Worm (Caenorhabditis elegans): ENCODE results near the gene C55A1.6.

Gene C55A1.6

DNA sequence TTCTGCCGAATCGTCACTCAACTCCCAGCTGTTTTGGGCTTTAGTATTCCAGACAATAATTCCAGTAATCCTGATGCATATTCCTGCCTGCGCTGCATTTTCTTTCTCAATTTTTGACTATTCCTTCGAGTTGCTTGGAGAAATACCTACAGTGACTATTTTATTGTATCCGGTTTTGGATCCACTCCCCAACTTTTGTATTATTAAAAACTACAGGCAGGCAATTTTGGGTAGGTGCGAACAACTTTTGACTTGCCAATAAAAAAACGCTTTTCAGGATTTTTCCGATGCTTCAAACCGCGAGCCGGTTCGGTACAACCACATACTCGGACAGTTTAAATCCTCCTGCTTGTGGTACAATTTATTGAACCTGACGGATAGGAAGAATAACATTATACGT is 33.3 kb upstream of the C55A1.6 start (continued):
- no peak for TF ChIP-seq cebp-1 (GFP tag; IDR thresholded peaks at IDR 0.05)
- TF ChIP-seq cebp-1 (tag; optimal IDR thresholded peaks at IDR 0.05), result no peak

DNA sequence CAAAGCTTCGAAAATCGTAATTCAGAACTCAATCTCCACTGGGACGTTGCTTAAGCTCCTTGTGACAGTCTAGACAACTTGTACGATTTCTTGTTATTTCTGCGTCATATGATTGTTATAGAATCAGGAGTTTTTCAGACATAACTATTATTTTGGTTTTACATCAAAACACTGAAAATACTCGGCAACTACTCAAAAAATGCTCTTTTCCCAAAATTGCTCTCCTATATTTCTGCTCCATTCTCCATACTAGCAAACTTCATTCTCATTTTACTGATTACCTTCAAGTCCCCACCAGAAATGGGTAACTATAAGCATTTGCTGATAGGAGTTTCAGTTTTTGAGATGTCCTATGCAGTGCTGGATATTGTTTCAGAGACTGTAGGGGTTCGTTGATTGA is 26.3 kb upstream of the C55A1.6 start, which contains the start of gene C55A1.1:
C55A1.1 (plus strand) TSS at position 301 of the 400 bp plus-strand sequence.
- TF ChIP-seq snpc-4 (GFP tag; optimal IDR thresholded peaks at IDR 0.05), result no peak
- TF ChIP-seq snpc-4 (tag; optimal IDR thresholded peaks at IDR 0.05), result no peak
- no peak for TF ChIP-seq rcor-1 (GFP tag; IDR thresholded peaks at IDR 0.05)
- TF ChIP-seq F22D6.2 (tag; optimal IDR thresholded peaks at IDR 0.05), result no peak
- no peak for TF ChIP-seq him-1 (tag; optimal IDR thresholded peaks at IDR 0.05)
- no peak for TF ChIP-seq ccch-3 (GFP tag; optimal IDR thresholded peaks at IDR 0.05)
- no peak for TF ChIP-seq F55B11.4 (tag; optimal IDR thresholded peaks at IDR 0.05; ENCODE audit: borderline replicate concordance, insufficient read depth)
- no peak for TF ChIP-seq ztf-22 (GFP tag; optimal IDR thresholded peaks at IDR 0.05)
- TF ChIP-seq cebp-2 (GFP tag; IDR thresholded peaks at IDR 0.05), result no peak
- TF ChIP-seq mxl-1 (tag; optimal IDR thresholded peaks at IDR 0.05), result no peak
- TF ChIP-seq nfya-2 (GFP tag; IDR thresholded peaks at IDR 0.05), result no peak
- TF ChIP-seq snpc-1.1 (tag; optimal IDR thresholded peaks at IDR 0.05; ENCODE audit: insufficient read depth), result no peak
- TF ChIP-seq F52B5.7 (tag; optimal IDR thresholded peaks at IDR 0.05), result no peak
- TF ChIP-seq T26A5.8 (tag; optimal IDR thresholded peaks at IDR 0.05), result no peak
- TF ChIP-seq aptf-3 (GFP tag; IDR thresholded peaks at IDR 0.05), result no peak
- TF ChIP-seq Y53F4B.3 (GFP tag; IDR thresholded peaks at IDR 0.05), result no peak

DNA sequence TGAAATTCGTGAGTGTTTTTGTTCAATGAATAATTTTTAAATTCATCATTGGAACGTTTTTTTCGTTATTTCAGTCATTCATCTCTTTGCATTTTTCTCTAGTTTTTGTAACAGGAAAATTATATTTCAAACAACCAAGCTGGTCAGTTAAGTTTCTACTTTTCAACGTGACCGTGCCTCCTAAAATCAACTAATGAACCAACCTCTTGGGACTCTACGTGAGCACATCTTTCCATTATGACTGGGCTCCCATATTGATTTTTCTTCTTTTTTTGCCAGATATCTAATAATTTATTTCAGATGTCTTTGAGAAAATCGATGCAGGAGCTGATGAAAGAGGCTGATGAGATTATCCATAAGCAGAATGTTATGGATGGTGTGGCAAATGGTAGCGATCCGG is 22.3 kb upstream of the C55A1.6 start, which contains the start of gene C55A1.11:
C55A1.11 (plus strand) TSS at position 301 of the 400 bp plus-strand sequence.
- TF ChIP-seq ccch-3 (GFP tag; optimal IDR thresholded peaks at IDR 0.05) (no peak), F33H1.4 (GFP tag; IDR thresholded peaks at IDR 0.05) (no peak), tlf-1 (GFP tag; optimal IDR thresholded peaks at IDR 0.05) (no peak), ztf-22 (GFP tag; optimal IDR thresholded peaks at IDR 0.05) (no peak), K11D2.4 (GFP tag; IDR thresholded peaks at IDR 0.05) (no peak), egl-44 (GFP tag; IDR thresholded peaks at IDR 0.05) (no peak), K12H6.12 (tag; optimal IDR thresholded peaks at IDR 0.05) (no peak), B0336.3 (GFP tag; IDR thresholded peaks at IDR 0.05) (no peak)

DNA sequence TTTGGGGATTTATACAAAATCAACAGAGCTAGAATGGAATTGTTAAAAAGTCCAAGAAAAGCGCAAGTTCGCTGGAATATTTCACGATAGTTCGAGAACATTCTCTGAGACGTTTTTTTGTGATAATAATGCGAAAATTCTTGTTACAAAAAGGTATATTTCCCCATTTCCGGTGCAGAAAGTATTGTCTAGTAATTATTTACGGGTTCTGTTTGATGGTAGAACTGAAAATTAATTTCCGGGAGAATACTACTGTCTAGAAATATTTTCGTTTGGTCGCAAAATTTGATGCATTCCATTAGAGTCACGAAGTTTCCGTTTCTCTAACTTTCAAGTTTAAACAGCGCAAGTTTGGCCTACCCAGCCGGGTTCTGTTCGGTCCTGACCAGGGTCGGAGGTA is 18.3 kb upstream of the C55A1.6 start, which contains the start of gene str-248:
str-248 (minus strand) TSS at position 101 of the 400 bp plus-strand sequence.
- TF ChIP-seq nhr-90 (tag; optimal IDR thresholded peaks at IDR 0.05), result no peak
- no peak for TF ChIP-seq xnd-1 (tag; optimal IDR thresholded peaks at IDR 0.05)
- no peak for TF ChIP-seq pha-4 (tag; optimal IDR thresholded peaks at IDR 0.05)
- TF ChIP-seq lir-1 (GFP tag; conservative IDR thresholded peaks at IDR 0.05), result no peak
- no peak for TF ChIP-seq sdz-38 (tag; optimal IDR thresholded peaks at IDR 0.05)
- TF ChIP-seq F55B11.4 (tag; optimal IDR thresholded peaks at IDR 0.05; ENCODE audit: borderline replicate concordance, insufficient read depth), result no peak
- TF ChIP-seq hmg-20 (GFP tag; IDR thresholded peaks at IDR 0.05), result no peak
- no peak for TF ChIP-seq D2030.7 (GFP tag; IDR thresholded peaks at IDR 0.05)
- no peak for TF ChIP-seq him-1 (tag; optimal IDR thresholded peaks at IDR 0.05)
- TF ChIP-seq fkh-3 (tag; optimal IDR thresholded peaks at IDR 0.05), result no peak
- no peak for TF ChIP-seq F23B12.7 (tag; optimal IDR thresholded peaks at IDR 0.05; ENCODE audit: insufficient read depth)
- TF ChIP-seq egl-18 (GFP tag; IDR thresholded peaks at IDR 0.05), result no peak
- no peak for TF ChIP-seq unc-62 (GFP tag; optimal IDR thresholded peaks at IDR 0.05)
- no peak for TF ChIP-seq madf-10 (tag; optimal IDR thresholded peaks at IDR 0.05)
- TF ChIP-seq mes-4 (tag; optimal IDR thresholded peaks at IDR 0.05), result no peak
- TF ChIP-seq zfh-2 (GFP tag; conservative IDR thresholded peaks at IDR 0.05), result no peak
- no peak for TF ChIP-seq tlf-1 (GFP tag; optimal IDR thresholded peaks at IDR 0.05)
- no peak for TF ChIP-seq attf-3 (GFP tag; conservative IDR thresholded peaks at IDR 0.05)

Data from whole organism, young adult.